Worm (Caenorhabditis elegans): ENCODE measurements around the gene C28H8.3.

C28H8.3 gene

DNA sequence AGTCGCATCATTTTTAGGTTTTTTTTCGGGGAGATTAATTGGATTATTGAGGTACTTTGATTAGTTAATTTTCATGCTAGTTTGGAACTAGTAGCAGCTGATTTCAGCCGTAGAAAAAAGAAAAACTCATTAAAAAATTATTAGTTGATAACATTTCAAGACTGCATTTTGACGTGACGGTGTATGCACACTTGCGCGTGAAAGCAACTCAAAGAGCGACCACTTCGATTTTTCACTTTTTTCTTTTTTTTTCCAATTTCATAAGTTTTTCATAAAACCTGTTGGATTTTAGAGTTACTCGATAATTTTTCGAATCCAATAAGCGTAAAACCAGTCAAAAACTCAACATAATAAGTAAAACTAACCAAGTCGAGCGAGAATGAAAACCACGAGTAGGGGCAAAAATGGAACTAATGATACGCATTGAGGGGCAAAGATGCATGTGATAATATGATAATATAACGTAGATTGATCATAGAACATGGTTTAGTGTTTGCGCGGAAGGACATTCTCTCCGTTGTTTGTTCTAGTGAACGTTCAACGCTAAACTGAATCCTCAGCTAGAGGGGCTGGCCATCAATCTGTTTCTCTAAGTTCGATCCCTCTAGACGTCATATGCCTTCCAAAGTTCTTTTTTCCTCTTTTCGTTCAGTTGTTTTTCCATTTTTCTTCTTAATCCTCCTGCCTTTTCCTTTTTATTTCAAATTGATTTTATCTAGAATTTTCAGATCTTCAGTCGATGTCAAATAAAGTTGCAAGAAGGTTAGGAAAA, 39.8 kb downstream of the C28H8.3 start, which contains the start of the genes F25B5.6 and F25B5.3:
TSS of gene F25B5.6 (minus strand) at position 572 of the 772 bp plus-strand sequence.
TSS of gene F25B5.3 (plus strand) at position 722 of the 772 bp plus-strand sequence.
- TF ChIP-seq pqm-1 (tag; optimal IDR thresholded peaks at IDR 0.05) (no peak), C16A3.4 (tag; optimal IDR thresholded peaks at IDR 0.05) (peak; percentile 38), lin-35 (GFP tag; optimal IDR thresholded peaks at IDR 0.05) (peak; percentile 8 to 53), xbp-1 (tag; optimal IDR thresholded peaks at IDR 0.05) (peak; percentile 3), ceh-82 (tag; optimal IDR thresholded peaks at IDR 0.05) (peak in 1 of 3 experiments; percentile 8), snpc-4 (tag; optimal IDR thresholded peaks at IDR 0.05) (peak; percentile 7), nhr-19 (GFP tag; conservative IDR thresholded peaks at IDR 0.05) (peak; percentile 98), nhr-85 (tag) (peak; percentile 79), mep-1 (tag; optimal IDR thresholded peaks at IDR 0.05) (peak; percentile 61), nhr-20 (tag; optimal IDR thresholded peaks at IDR 0.05) (peak; percentile 25), pag-3 (tag; optimal IDR thresholded peaks at IDR 0.05; ENCODE audit: borderline replicate concordance, insufficient read depth) (no peak), zag-1 (tag; optimal IDR thresholded peaks at IDR 0.05) (no peak), elt-3 (tag; optimal IDR thresholded peaks at IDR 0.05) (peak in 2 of 6 experiments; percentile 28 to 89), lin-13 (GFP tag; optimal IDR thresholded peaks at IDR 0.05) (peak; percentile 14), unc-130 (tag; optimal IDR thresholded peaks at IDR 0.05) (peak; percentile 2), nhr-28 (tag; optimal IDR thresholded peaks at IDR 0.05) (no peak), lsy-2 (tag; optimal IDR thresholded peaks at IDR 0.05) (peak; percentile 36 to 50), lin-14 (GFP tag; optimal IDR thresholded peaks at IDR 0.05) (peak; percentile 51), rnt-1 (tag; optimal IDR thresholded peaks at IDR 0.05) (peak; percentile 9), nhr-71 (tag; optimal IDR thresholded peaks at IDR 0.05) (peak; percentile 57), ztf-11 (tag; optimal IDR thresholded peaks at IDR 0.05) (no peak), F16B12.6 (tag; optimal IDR thresholded peaks at IDR 0.05) (peak; percentile 83), hpl-2 (GFP tag; optimal IDR thresholded peaks at IDR 0.05) (no peak), skn-1 (tag; optimal IDR thresholded peaks at IDR 0.05) (peak; percentile 53), fkh-8 (tag; optimal IDR thresholded peaks at IDR 0.05) (peak; percentile 37), efl-1 (optimal IDR thresholded peaks at IDR 0.05) (peak in 1 of 2 experiments; percentile 31), efl-1 (GFP tag; optimal IDR thresholded peaks at IDR 0.05 in 1 of 2) (peak; percentile 43 to 92), dpl-1 (GFP tag; optimal IDR thresholded peaks at IDR 0.05) (peak in 2 of 3 experiments; percentile 12 to 50), snu-23 (GFP tag; optimal IDR thresholded peaks at IDR 0.05) (peak; percentile 58), unc-98 (GFP tag; IDR thresholded peaks at IDR 0.05) (no peak), swsn-7 (tag; optimal IDR thresholded peaks at IDR 0.05) (peak; percentile 10), blmp-1 (tag; optimal IDR thresholded peaks at IDR 0.05) (peak; percentile 19), ceh-8 (GFP tag; optimal IDR thresholded peaks at IDR 0.05) (no peak)

DNA sequence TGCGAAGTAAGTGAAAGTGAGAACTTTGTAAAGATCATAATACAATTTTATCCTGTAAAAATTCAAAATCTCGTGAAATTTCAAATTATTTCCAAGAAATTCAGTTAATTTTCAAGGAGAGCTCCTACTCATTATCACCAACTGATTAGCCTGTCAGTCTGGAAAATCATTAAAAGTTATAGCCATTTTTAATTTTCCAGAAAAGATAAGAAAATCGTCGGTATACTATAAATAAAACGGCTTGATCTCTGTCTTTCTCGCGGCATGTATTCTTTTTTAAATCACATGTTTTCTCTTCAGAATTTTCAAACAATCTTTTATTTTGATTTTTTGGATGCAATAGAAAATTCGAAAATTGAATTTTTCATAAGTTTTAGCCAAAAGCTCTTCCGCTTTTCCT, 40.5 kb downstream of the C28H8.3 start:
- peak; percentile 61 for TF ChIP-seq tlp-1 (tag; optimal IDR thresholded peaks at IDR 0.05)
- no peak for TF ChIP-seq nhr-12 (tag; optimal IDR thresholded peaks at IDR 0.05)

DNA sequence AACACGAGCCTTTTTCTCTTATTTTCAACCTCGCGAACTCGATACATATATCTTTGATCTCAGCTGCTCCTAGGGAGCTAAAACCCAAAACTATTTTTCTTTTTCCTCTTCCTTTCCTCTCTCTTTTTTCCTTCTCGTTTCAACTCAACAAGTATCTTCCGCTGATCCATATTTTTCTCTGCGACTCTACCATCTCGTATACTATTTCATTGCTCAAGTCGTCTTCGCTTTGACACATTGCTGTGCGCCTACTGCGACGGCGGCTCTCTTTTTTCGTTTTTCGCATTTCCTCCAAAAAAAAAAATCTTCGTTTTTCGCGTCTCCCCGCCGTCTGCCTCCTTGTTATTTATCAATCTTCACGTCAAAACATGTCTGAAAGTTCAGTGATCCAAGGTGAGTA, 41.3 kb downstream of the C28H8.3 start:
- TF ChIP-seq tlp-1 (tag; optimal IDR thresholded peaks at IDR 0.05) (no peak), efl-1 (optimal IDR thresholded peaks at IDR 0.05) (peak; percentile 21 to 33), efl-1 (GFP tag; optimal IDR thresholded peaks at IDR 0.05 in 1 of 2) (peak in 1 of 2 experiments; percentile 86), ztf-11 (tag; optimal IDR thresholded peaks at IDR 0.05) (no peak), ztf-4 (tag; optimal IDR thresholded peaks at IDR 0.05) (no peak), vab-15 (tag; optimal IDR thresholded peaks at IDR 0.05) (no peak), aly-2 (tag; optimal IDR thresholded peaks at IDR 0.05) (no peak), hlh-4 (tag; optimal IDR thresholded peaks at IDR 0.05) (no peak), alr-1 (tag; optimal IDR thresholded peaks at IDR 0.05; ENCODE audit: borderline replicate concordance) (no peak), nhr-76 (tag; optimal IDR thresholded peaks at IDR 0.05) (no peak), nhr-19 (GFP tag; conservative IDR thresholded peaks at IDR 0.05) (peak; percentile 66), xbp-1 (tag; optimal IDR thresholded peaks at IDR 0.05) (no peak), fkh-4 (tag; optimal IDR thresholded peaks at IDR 0.05; ENCODE audit: borderline replicate concordance) (no peak), pag-3 (tag; optimal IDR thresholded peaks at IDR 0.05; ENCODE audit: borderline replicate concordance, insufficient read depth) (no peak), C34B4.2 (tag; optimal IDR thresholded peaks at IDR 0.05) (no peak), pqm-1 (tag; optimal IDR thresholded peaks at IDR 0.05) (no peak), unc-98 (GFP tag; IDR thresholded peaks at IDR 0.05) (no peak), lsy-2 (tag; optimal IDR thresholded peaks at IDR 0.05) (peak in 1 of 2 experiments; percentile 60), F16B12.6 (tag; optimal IDR thresholded peaks at IDR 0.05) (no peak), nhr-85 (tag) (no peak), ces-1 (GFP tag; optimal IDR thresholded peaks at IDR 0.05) (no peak), nhr-20 (tag; optimal IDR thresholded peaks at IDR 0.05) (no peak), skn-1 (tag; optimal IDR thresholded peaks at IDR 0.05) (no peak), ceh-82 (tag; optimal IDR thresholded peaks at IDR 0.05) (peak in 2 of 3 experiments; percentile 12 to 50), zip-4 (GFP tag; optimal IDR thresholded peaks at IDR 0.05) (no peak), fkh-10 (GFP tag; optimal IDR thresholded peaks at IDR 0.05) (peak; percentile 81)
